Fruit fly (Drosophila melanogaster) whole organism, prepupa: ENCODE data around the gene mub.
A peak's percentile ranks its signal among the peaks of the same experiment; 100 is the strongest.

ENCODE experiments used
- CG11762 ChIP-seq: fragments of 200-800 bp; sonication (Bioruptor generic); optimal IDR thresholded peaks from 3 replicates; lab custom pipeline; 2016; ENCODE audit warnings: missing biosample characterization, missing genetic modification characterization; ENCODE audit not compliant: insufficient read depth
- CG11902 ChIP-seq: fragments of 200-800 bp; sonication (Bioruptor generic); optimal IDR thresholded peaks from 3 replicates; lab custom pipeline; 2016; ENCODE audit warnings: missing biosample characterization, missing genetic modification characterization
- CG15336 ChIP-seq: fragments of 200-800 bp; sonication (Bioruptor generic); IDR thresholded peaks from 2 replicates; pipeline ENCODE4 v1.3.6; 2022; ENCODE audit warnings: missing biosample characterization, missing genetic modification characterization
- CG1621 ChIP-seq: fragments of 200-800 bp; sonication (Bioruptor generic); optimal IDR thresholded peaks from 3 replicates; lab custom pipeline; 2018; ENCODE audit warnings: missing biosample characterization, mild to moderate bottlenecking, missing genetic modification characterization
- CG16779 ChIP-seq: fragments of 200-800 bp; sonication (Bioruptor generic); optimal IDR thresholded peaks from 3 replicates; lab custom pipeline; 2017; ENCODE audit warnings: missing biosample characterization, mild to moderate bottlenecking, missing genetic modification characterization
- CG34406 ChIP-seq: fragments of 200-800 bp; sonication (Bioruptor generic); optimal IDR thresholded peaks from 3 replicates; lab custom pipeline; 2016; ENCODE audit warnings: missing biosample characterization, missing genetic modification characterization
- CG4318 ChIP-seq: fragments of 200-800 bp; sonication (Bioruptor generic); optimal IDR thresholded peaks from 3 replicates; lab custom pipeline; 2017; ENCODE audit warnings: missing biosample characterization, mild to moderate bottlenecking, missing genetic modification characterization
- CG6276 ChIP-seq: fragments of 200-800 bp; sonication (Bioruptor generic); optimal IDR thresholded peaks from 2 replicates; lab custom pipeline; 2017; ENCODE audit warnings: missing biosample characterization, mild to moderate bottlenecking, missing genetic modification characterization
- CG6808 ChIP-seq: fragments of 200-800 bp; sonication (Bioruptor generic); optimal IDR thresholded peaks from 3 replicates; lab custom pipeline; 2017; ENCODE audit warnings: missing biosample characterization, missing genetic modification characterization, mild to moderate bottlenecking, moderate library complexity, missing genetic modification reagents
- CG6854 ChIP-seq: fragments of 200-800 bp; sonication (Bioruptor generic); optimal IDR thresholded peaks from 2 replicates; lab custom pipeline; 2017; ENCODE audit warnings: missing biosample characterization, mild to moderate bottlenecking, missing genetic modification characterization
- CG7368 ChIP-seq: fragments of 200-800 bp; sonication (Bioruptor generic); optimal IDR thresholded peaks from 3 replicates; lab custom pipeline; 2016; ENCODE audit warnings: missing biosample characterization, missing genetic modification characterization
- CG8119 ChIP-seq: fragments of 200-800 bp; sonication (Bioruptor generic); IDR thresholded peaks from 3 replicates; pipeline ENCODE4 v1.3.6; 2022; ENCODE audit warnings: missing biosample characterization, missing genetic modification characterization
- CG8319 ChIP-seq: fragments of 200-800 bp; sonication (Bioruptor generic); optimal IDR thresholded peaks from 3 replicates; lab custom pipeline; 2016; ENCODE audit warnings: missing biosample characterization, missing genetic modification characterization
- CG8632 ChIP-seq: fragments of 200-800 bp; sonication (Bioruptor generic); optimal IDR thresholded peaks from 3 replicates; lab custom pipeline; 2016; ENCODE audit warnings: missing biosample characterization, missing genetic modification characterization
- CG9139 ChIP-seq: fragments of 200-800 bp; sonication (Bioruptor generic); optimal IDR thresholded peaks from 3 replicates; lab custom pipeline; 2017; ENCODE audit warnings: missing biosample characterization, mild to moderate bottlenecking, missing genetic modification characterization
- Eip75B ChIP-seq: fragments of 200-800 bp; sonication (Bioruptor generic); optimal IDR thresholded peaks from 3 replicates; lab custom pipeline; 2016; ENCODE audit warnings: missing biosample characterization, missing genetic modification characterization
- Eip78C ChIP-seq: fragments of 200-800 bp; sonication (Bioruptor generic); peaks from one replicate; lab custom pipeline; 2016; ENCODE audit warnings: missing biosample characterization, missing genetic modification characterization
- Ets21C ChIP-seq: fragments of 200-800 bp; sonication (Bioruptor generic); optimal IDR thresholded peaks from 3 replicates; lab custom pipeline; 2016; ENCODE audit warnings: missing biosample characterization, missing genetic modification characterization
- Hr38 ChIP-seq: sonication (Bioruptor generic); optimal IDR thresholded peaks from 2 replicates; lab custom pipeline; 2016; ENCODE audit warnings: missing biosample characterization, missing genetic modification characterization
- Hr4 ChIP-seq: fragments of 200-800 bp; sonication (Bioruptor generic); optimal IDR thresholded peaks from 3 replicates; lab custom pipeline; 2016; ENCODE audit warnings: missing biosample characterization, missing genetic modification characterization
- Lpt ChIP-seq: fragments of 200-800 bp; sonication (Bioruptor generic); optimal IDR thresholded peaks from 3 replicates; lab custom pipeline; 2016; ENCODE audit warnings: missing biosample characterization, missing genetic modification characterization
- Met ChIP-seq: fragments of 200-800 bp; sonication (Bioruptor generic); optimal IDR thresholded peaks from 3 replicates; lab custom pipeline; 2016; ENCODE audit warnings: missing biosample characterization, missing genetic modification characterization
- Smox ChIP-seq: fragments of 200-800 bp; sonication (Bioruptor generic); optimal IDR thresholded peaks from 3 replicates; lab custom pipeline; 2016; ENCODE audit warnings: missing biosample characterization, missing genetic modification characterization
- Sox102F ChIP-seq: fragments of 200-800 bp; sonication (Bioruptor generic); optimal IDR thresholded peaks from 2 replicates; lab custom pipeline; 2016; ENCODE audit warnings: missing biosample characterization, mild to moderate bottlenecking, missing genetic modification characterization
- Sox15 ChIP-seq: fragments of 200-800 bp; sonication (Bioruptor generic); optimal IDR thresholded peaks from 3 replicates; lab custom pipeline; 2016; ENCODE audit warnings: missing biosample characterization, missing genetic modification characterization
- acj6 ChIP-seq: fragments of 200-800 bp; sonication (Bioruptor generic); optimal IDR thresholded peaks from 3 replicates; lab custom pipeline; 2016; ENCODE audit warnings: missing biosample characterization, missing genetic modification characterization
- dac ChIP-seq: fragments of 200-800 bp; sonication (Bioruptor generic); optimal IDR thresholded peaks from 2 replicates; lab custom pipeline; 2017; ENCODE audit warnings: missing biosample characterization, mild to moderate bottlenecking, missing genetic modification characterization
- eg ChIP-seq: fragments of 200-800 bp; sonication (Bioruptor generic); IDR thresholded peaks from 3 replicates; pipeline ENCODE4 v1.3.6; 2022; ENCODE audit warnings: missing biosample characterization, missing genetic modification characterization
- esn ChIP-seq: fragments of 200-800 bp; sonication (Bioruptor generic); optimal IDR thresholded peaks from 2 replicates; lab custom pipeline; 2016; ENCODE audit warnings: missing biosample characterization, mild to moderate bottlenecking, missing genetic modification characterization, moderate library complexity
- fd85E ChIP-seq: fragments of 200-800 bp; sonication (Bioruptor generic); optimal IDR thresholded peaks from 3 replicates; lab custom pipeline; 2016; ENCODE audit warnings: missing biosample characterization, missing genetic modification characterization
- fkh ChIP-seq: fragments of 200-800 bp; sonication (Bioruptor generic); optimal IDR thresholded peaks from 3 replicates; lab custom pipeline; 2017; ENCODE audit warnings: missing biosample characterization, mild to moderate bottlenecking, missing genetic modification characterization, moderate library complexity
- lz ChIP-seq: fragments of 200-800 bp; sonication (Bioruptor generic); optimal IDR thresholded peaks from 3 replicates; lab custom pipeline; 2016; ENCODE audit warnings: missing biosample characterization, missing genetic modification characterization
- pdm3 ChIP-seq: fragments of 200-800 bp; sonication (Bioruptor generic); optimal IDR thresholded peaks from 3 replicates; lab custom pipeline; 2016; ENCODE audit warnings: missing biosample characterization, missing genetic modification characterization
- salr ChIP-seq, 2 experiments: fragments of 200-800 bp; sonication (Bioruptor generic); optimal IDR thresholded peaks; 3 replicates each; lab custom pipeline; 2016 to 2018; ENCODE audit warnings: missing biosample characterization in 2 of 2, missing genetic modification characterization in 2 of 2, mild to moderate bottlenecking in 1 of 2
- spab ChIP-seq: fragments of 200-800 bp; sonication (Bioruptor generic); optimal IDR thresholded peaks from 2 replicates; lab custom pipeline; 2017; ENCODE audit warnings: missing biosample characterization, mild to moderate bottlenecking, missing genetic modification characterization, missing genetic modification reagents
- svp ChIP-seq: fragments of 200-800 bp; sonication (Bioruptor generic); peaks from one replicate; lab custom pipeline; 2016; ENCODE audit warnings: missing biosample characterization, missing genetic modification characterization
- topi ChIP-seq: fragments of 200-800 bp; sonication (Bioruptor generic); optimal IDR thresholded peaks from 3 replicates; lab custom pipeline; 2016; ENCODE audit warnings: missing biosample characterization, missing genetic modification characterization
- vri ChIP-seq: fragments of 200-800 bp; sonication (Bioruptor generic); optimal IDR thresholded peaks from 3 replicates; lab custom pipeline; 2016; ENCODE audit warnings: missing biosample characterization, mild to moderate bottlenecking, missing genetic modification characterization

Gene mub

dm6 chr3L:21883619-21884015 is 39.0 kb downstream of the mub start (continued):
- TF ChIP-seq CG8632 (GFP tag; lab: Kevin White, UChicago) (peak; percentile 82), fkh (GFP tag; lab: Kevin White, UChicago) (no peak), CG8119 (peak; percentile 86), CG34406 (GFP tag; lab: Kevin White, UChicago) (peak; percentile 79), svp (peak; percentile 84), dac (GFP tag; lab: Kevin White, UChicago) (peak; percentile 62), CG11902 (peak; percentile 72), pdm3 (GFP tag; lab: Kevin White, UChicago) (peak; percentile 89), acj6 (peak; percentile 88), Lpt (peak; percentile 67), lz (peak; percentile 74), Hr4 (GFP tag; lab: Kevin White, UChicago) (peak; percentile 93), CG9139 (GFP tag; lab: Kevin White, UChicago) (peak; percentile 63), Hr38 (no peak), salr (GFP tag; optimal IDR thresholded peaks at IDR 0.05; lab: Kevin White, UChicago) (peak; percentile 42 to 92), Ets21C (GFP tag; lab: Kevin White, UChicago) (peak; percentile 61), Met (GFP tag; lab: Kevin White, UChicago) (peak; percentile 80), CG8319 (GFP tag; lab: Kevin White, UChicago) (peak; percentile 83), esn (GFP tag; lab: Kevin White, UChicago) (peak; percentile 83), Sox102F (GFP tag; lab: Kevin White, UChicago) (peak; percentile 68), fd85E (GFP tag; lab: Kevin White, UChicago) (peak; percentile 27), Smox (GFP tag; lab: Kevin White, UChicago) (peak; percentile 69), CG11762 (GFP tag; lab: Kevin White, UChicago) (peak; percentile 81), Eip78C (peak; percentile 97), CG4318 (GFP tag; lab: Kevin White, UChicago) (peak; percentile 87), CG16779 (peak; percentile 70), CG7368 (GFP tag; lab: Kevin White, UChicago) (peak; percentile 73), Eip75B (GFP tag; lab: Kevin White, UChicago) (peak; percentile 90), CG6276 (peak; percentile 78), CG15336 (GFP tag; lab: Robert Waterston, UW) (peak; percentile 79)

- TF ChIP-seq topi (GFP tag; lab: Kevin White, UChicago) (no peak), salr (GFP tag; optimal IDR thresholded peaks at IDR 0.05; lab: Kevin White, UChicago) (no peak), CG1621 (no peak), spab (GFP tag; lab: Kevin White, UChicago) (no peak), Sox15 (GFP tag; lab: Kevin White, UChicago) (no peak)
- TF ChIP-seq, all 60 proteins: peak for 0
Measured at dm6 chr3L:21884058-21884457, 39.5 kb downstream of the mub start.

- TF ChIP-seq CG9139 (GFP tag; lab: Kevin White, UChicago) (no peak), CG6808 (GFP tag; lab: Kevin White, UChicago) (no peak), eg (GFP tag; lab: Robert Waterston, UW) (no peak), Eip78C (peak; percentile 39), svp (peak; percentile 85), Lpt (no peak), dac (GFP tag; lab: Kevin White, UChicago) (no peak), fkh (GFP tag; lab: Kevin White, UChicago) (peak; percentile 44), vri (peak; percentile 80), CG6854 (GFP tag; lab: Kevin White, UChicago) (no peak)
Measured at dm6 chr3L:21886883-21887559, 42.4 kb downstream of the mub start.
